Fruit fly (Drosophila melanogaster): ENCODE data around the gene CG15186.

DNA sequence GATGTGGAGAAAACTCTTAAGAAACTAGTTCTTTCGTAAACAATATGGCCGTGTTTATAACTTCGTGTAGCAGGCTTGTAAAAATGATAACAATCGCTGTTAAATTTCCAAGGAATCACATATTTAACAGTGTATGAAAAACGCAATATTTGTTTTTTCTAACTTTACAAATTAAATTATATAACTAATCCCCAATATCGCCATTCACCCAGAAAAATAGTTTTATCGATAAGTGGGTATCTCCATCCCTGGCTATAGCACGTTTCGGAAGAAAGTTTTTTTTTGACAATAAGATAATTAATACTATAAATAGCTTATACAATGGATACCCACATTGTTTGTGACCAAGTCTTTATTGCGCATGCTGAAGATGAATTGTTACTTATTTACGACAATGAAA is 49.1 kb downstream of the CG15186 start, which contains the start of gene CG15185:
- TF ChIP-seq CG34367 (tag; optimal IDR thresholded peaks at IDR 0.05) (no peak), CG15710 (tag; optimal IDR thresholded peaks at IDR 0.05) (no peak), CG32121 (GFP tag; IDR thresholded peaks at IDR 0.05) (no peak), CG8159 (tag; optimal IDR thresholded peaks at IDR 0.05) (no peak), CG4496 (GFP tag; IDR thresholded peaks at IDR 0.05) (no peak), CG17806 (tag; optimal IDR thresholded peaks at IDR 0.05) (no peak), Snoo (tag; optimal IDR thresholded peaks at IDR 0.05) (no peak)

Data from whole organism, pupa.